Worm (Caenorhabditis elegans): Measurements from ENCODE around the gene immt-1.

The immt-1 gene

DNA sequence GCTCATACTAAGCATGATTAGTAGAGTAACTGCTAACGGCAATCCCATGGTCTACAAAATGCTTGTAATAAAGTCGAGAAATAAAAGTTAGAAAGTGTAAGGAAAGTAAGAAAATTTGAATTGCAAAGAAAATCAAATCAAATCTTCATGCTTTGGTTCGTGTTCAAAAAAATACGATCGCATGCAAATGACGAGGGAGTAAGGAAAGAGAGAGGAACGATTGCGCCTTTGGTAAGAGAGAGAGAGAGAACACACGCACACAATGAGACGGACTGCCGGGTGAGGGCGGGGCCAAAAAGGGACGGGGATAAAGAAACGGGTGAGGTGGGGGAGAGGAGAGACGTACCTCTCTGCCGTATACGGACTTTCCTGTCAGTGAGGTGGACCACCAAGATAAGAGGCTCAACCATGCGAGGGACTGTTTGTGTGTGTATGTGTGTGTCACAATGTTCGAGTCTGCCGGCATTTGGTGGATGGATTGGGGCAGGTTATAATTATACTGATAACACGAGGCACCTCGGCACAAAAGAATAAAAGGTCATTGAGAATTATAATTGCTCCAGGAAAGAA, 18.9 kb upstream of the immt-1 start, which contains the start of gene igcm-3:
igcm-3 (minus strand) TSS at position 51 of the 570 bp plus-strand sequence.
- TF ChIP-seq aha-1 (tag) (peak; percentile 96), ZK337.2 (GFP tag; IDR thresholded peaks at IDR 0.05) (0 out of 2 replicates have a peak, but pooled peaks have one; percentile 26), spr-1 (tag; optimal IDR thresholded peaks at IDR 0.05) (no peak), ceh-28 (tag; optimal IDR thresholded peaks at IDR 0.05) (no peak), egl-27 (tag; optimal IDR thresholded peaks at IDR 0.05) (no peak), mes-2 (tag; optimal IDR thresholded peaks at IDR 0.05; ENCODE audit: poor library complexity, severe bottlenecking) (peak; percentile 7), ces-1 (GFP tag; optimal IDR thresholded peaks at IDR 0.05) (no peak), mep-1 (tag; optimal IDR thresholded peaks at IDR 0.05) (peak; percentile 4), F37D6.2 (tag; optimal IDR thresholded peaks at IDR 0.05) (no peak), set-16 (GFP tag; IDR thresholded peaks at IDR 0.05) (0 out of 2 replicates have a peak, but pooled peaks have one; percentile 30)

- peak; percentile 14 for TF ChIP-seq nhr-28 (tag; optimal IDR thresholded peaks at IDR 0.05)
- no peak for TF ChIP-seq dpl-1 (GFP tag; optimal IDR thresholded peaks at IDR 0.05)
Measured at ce11 chrX:2704768-2705486, 17.9 kb upstream of the immt-1 start.

- TF ChIP-seq lin-29 (GFP tag; IDR thresholded peaks at IDR 0.05) (no peak), hlh-30 (tag; optimal IDR thresholded peaks at IDR 0.05; ENCODE audit: insufficient read depth) (peak; percentile 10), tra-1 (GFP tag; IDR thresholded peaks at IDR 0.05) (no peak), daf-16 (GFP tag; optimal IDR thresholded peaks at IDR 0.05) (no peak), daf-16 (tag; optimal IDR thresholded peaks at IDR 0.05) (peak; percentile 72), mep-1 (tag; optimal IDR thresholded peaks at IDR 0.05) (peak; percentile 36), dve-1 (tag; optimal IDR thresholded peaks at IDR 0.05; ENCODE audit: insufficient read depth) (peak; percentile 61)
Measured at ce11 chrX:2703887-2704286, 16.9 kb upstream of the immt-1 start.

DNA sequence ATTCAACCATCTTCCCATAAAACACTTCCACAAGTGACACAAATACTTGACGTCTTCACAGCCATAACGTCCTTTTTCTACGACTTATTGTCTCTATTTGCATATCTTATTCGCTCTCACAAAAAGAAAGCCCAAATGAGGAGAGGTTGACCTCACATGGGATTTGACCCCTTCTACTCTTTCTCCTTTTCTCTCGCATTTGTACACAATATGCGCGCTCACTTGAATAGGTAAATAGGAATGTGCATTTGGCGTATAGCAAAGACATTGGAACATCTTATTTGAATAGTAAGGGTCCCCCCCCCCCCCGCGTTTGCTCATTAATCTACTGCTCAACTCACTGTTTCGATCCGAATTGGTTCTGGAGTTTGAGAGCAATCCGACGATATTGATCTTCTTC, 13.7 kb upstream of the immt-1 start:
- no peak for TF ChIP-seq Y105C5A.15 (GFP tag; IDR thresholded peaks at IDR 0.05)
- TF ChIP-seq lin-39 (tag; optimal IDR thresholded peaks at IDR 0.05), result no peak
- TF ChIP-seq daf-16 (GFP tag; optimal IDR thresholded peaks at IDR 0.05), result no peak
- TF ChIP-seq daf-16 (tag; optimal IDR thresholded peaks at IDR 0.05), result no peak
- TF ChIP-seq unc-62 (GFP tag; optimal IDR thresholded peaks at IDR 0.05 in 1 of 2), result peak in 1 of 2 experiments; percentile 92
- no peak for TF ChIP-seq unc-62 (tag; optimal IDR thresholded peaks at IDR 0.05)

- TF ChIP-seq unc-62 (GFP tag; optimal IDR thresholded peaks at IDR 0.05 in 1 of 2) (peak in 1 of 2 experiments; percentile 74), unc-62 (tag; optimal IDR thresholded peaks at IDR 0.05) (no peak), pha-4 (GFP tag; IDR thresholded peaks at IDR 0.05) (peak; percentile 54; the same call in 1 of the 2 replicates), pha-4 (tag; optimal IDR thresholded peaks at IDR 0.05) (no peak), mep-1 (tag; optimal IDR thresholded peaks at IDR 0.05) (peak; percentile 27), nhr-102 (tag; optimal IDR thresholded peaks at IDR 0.05) (peak; percentile 63), mxl-2 (GFP tag; conservative IDR thresholded peaks at IDR 0.05) (0 out of 2 replicates have a peak, but pooled peaks have one; percentile 11), mes-2 (tag; optimal IDR thresholded peaks at IDR 0.05; ENCODE audit: poor library complexity, severe bottlenecking) (peak; percentile 57), daf-16 (GFP tag; optimal IDR thresholded peaks at IDR 0.05) (no peak), daf-16 (tag; optimal IDR thresholded peaks at IDR 0.05) (peak; percentile 69), Y105C5A.15 (GFP tag; IDR thresholded peaks at IDR 0.05) (0 out of 2 replicates have a peak, but pooled peaks have one; percentile 5), Y5F2A.4 (GFP tag; optimal IDR thresholded peaks at IDR 0.05) (peak; percentile 26), nhr-42 (GFP tag; IDR thresholded peaks at IDR 0.05) (peak; percentile 37; the same call in 1 of the 2 replicates), T26A8.4 (GFP tag; IDR thresholded peaks at IDR 0.05) (peak; percentile 85), nhr-25 (tag; optimal IDR thresholded peaks at IDR 0.05; ENCODE audit: borderline replicate concordance, insufficient read depth) (no peak), hlh-11 (tag; optimal IDR thresholded peaks at IDR 0.05) (peak; percentile 17), vab-7 (GFP tag; IDR thresholded peaks at IDR 0.05) (no peak), nhr-10 (tag; optimal IDR thresholded peaks at IDR 0.05) (peak; percentile 8), pqm-1 (tag; optimal IDR thresholded peaks at IDR 0.05) (peak; percentile 19), fos-1 (tag; optimal IDR thresholded peaks at IDR 0.05) (peak; percentile 4), arid-1 (GFP tag; conservative IDR thresholded peaks at IDR 0.05) (peak; percentile 52; the same call in 1 of the 2 replicates), dmd-9 (GFP tag; IDR thresholded peaks at IDR 0.05) (no peak), dve-1 (tag; optimal IDR thresholded peaks at IDR 0.05; ENCODE audit: insufficient read depth) (peak; percentile 64), ama-1 (optimal IDR thresholded peaks at IDR 0.05) (no peak), madf-5 (GFP tag; IDR thresholded peaks at IDR 0.05) (0 out of 4 replicates have a peak, but pooled peaks of 1 of the 2 experiments have one; percentile 27)
Measured at ce11 chrX:2698197-2698800, 11.3 kb upstream of the immt-1 start.

Measured in whole organism, L4 larva.